Worm (Caenorhabditis elegans) whole organism, midembryonic: ENCODE results near the gene srb-18.

Experiments used
- T22C8.4 ChIP-seq: fragments of 200-800 bp; sonication (Bioruptor generic); IDR thresholded peaks from 2 replicates; pipeline ENCODE4 v1.3.6; 2022; ENCODE audit warnings: missing genetic modification characterization, missing compliant biosample characterization
- cog-1 ChIP-seq: sonication (generic microtip); optimal IDR thresholded peaks from 2 replicates; lab custom pipeline; 2016; ENCODE audit warnings: missing genetic modification characterization, missing compliant biosample characterization
- flt-1 ChIP-seq: fragments of 200-800 bp; sonication (Bioruptor generic); IDR thresholded peaks from 2 replicates; pipeline ENCODE4 v1.3.6; 2022; ENCODE audit warnings: missing genetic modification characterization, missing compliant biosample characterization
- klf-2 ChIP-seq: fragments of 200-800 bp; sonication (Bioruptor generic); conservative IDR thresholded peaks from 2 replicates; pipeline ENCODE4 v1.3.6; 2022; ENCODE audit warnings: missing genetic modification reagents, missing genetic modification characterization, missing compliant biosample characterization
- med-1 ChIP-seq: sonication (generic microtip); optimal IDR thresholded peaks from 2 replicates; lab custom pipeline; 2017; ENCODE audit warnings: missing genetic modification characterization, mild to moderate bottlenecking, missing compliant biosample characterization, antibody characterized with exemption, missing genetic modification reagents; ENCODE audit not compliant: insufficient read depth
- ref-1 ChIP-seq: fragments of 200-800 bp; sonication (Bioruptor generic); conservative IDR thresholded peaks from 2 replicates; pipeline ENCODE4 v1.3.6; 2022; ENCODE audit warnings: missing genetic modification reagents, missing genetic modification characterization, missing compliant biosample characterization
- tab-1 ChIP-seq: fragments of 200-800 bp; sonication (Bioruptor generic); IDR thresholded peaks from 2 replicates; pipeline ENCODE4 v1.3.6; 2022; ENCODE audit warnings: missing genetic modification characterization, missing compliant biosample characterization
- ztf-23 ChIP-seq: fragments of 200-800 bp; sonication (Bioruptor generic); IDR thresholded peaks from 2 replicates; pipeline ENCODE4 v1.3.6; 2022; ENCODE audit warnings: missing genetic modification reagents, missing genetic modification characterization, missing compliant biosample characterization
- ztf-29 ChIP-seq: fragments of 200-800 bp; sonication (Bioruptor generic); IDR thresholded peaks from 2 replicates; pipeline ENCODE4 v1.3.6; 2022; ENCODE audit warnings: missing genetic modification reagents, missing genetic modification characterization, missing compliant biosample characterization

srb-18 gene

DNA sequence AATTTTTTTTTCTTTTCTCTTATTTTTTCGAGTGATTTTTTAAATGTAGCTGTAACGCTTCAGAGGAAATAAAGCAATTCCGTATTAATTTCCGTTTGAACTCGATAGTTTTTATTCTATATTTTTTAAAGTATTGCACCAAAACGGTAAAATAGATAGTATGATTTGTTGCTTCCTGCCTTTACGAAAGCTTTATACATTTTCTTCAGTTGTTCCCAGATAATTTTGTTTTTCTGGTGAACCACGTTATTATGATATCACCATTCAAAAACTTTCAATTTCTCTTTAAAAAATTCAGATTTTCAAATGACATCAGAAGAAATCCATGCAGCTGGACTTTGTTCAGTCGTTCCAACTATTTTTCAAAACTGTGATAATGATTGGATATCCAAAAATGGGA is at the start of gene srb-18:
srb-18 (plus strand) TSS at position 301 of the 400 bp plus-strand sequence.
- no peak for TF ChIP-seq T22C8.4 (GFP tag; lab: Robert Waterston, UW)
- TF ChIP-seq ref-1 (GFP tag; lab: Robert Waterston, UW) = no peak
- TF ChIP-seq tab-1 = no peak
- TF ChIP-seq ztf-29 (GFP tag; lab: Robert Waterston, UW) = no peak
- TF ChIP-seq cog-1 (tag; lab: Kevin White, UChicago) = no peak
- no peak for TF ChIP-seq flt-1 (GFP tag; lab: Robert Waterston, UW)
- TF ChIP-seq klf-2 (GFP tag; lab: Robert Waterston, UW) = no peak
- no peak for TF ChIP-seq med-1 (GFP tag; lab: Kevin White, UChicago)
- no peak for TF ChIP-seq ztf-23

DNA sequence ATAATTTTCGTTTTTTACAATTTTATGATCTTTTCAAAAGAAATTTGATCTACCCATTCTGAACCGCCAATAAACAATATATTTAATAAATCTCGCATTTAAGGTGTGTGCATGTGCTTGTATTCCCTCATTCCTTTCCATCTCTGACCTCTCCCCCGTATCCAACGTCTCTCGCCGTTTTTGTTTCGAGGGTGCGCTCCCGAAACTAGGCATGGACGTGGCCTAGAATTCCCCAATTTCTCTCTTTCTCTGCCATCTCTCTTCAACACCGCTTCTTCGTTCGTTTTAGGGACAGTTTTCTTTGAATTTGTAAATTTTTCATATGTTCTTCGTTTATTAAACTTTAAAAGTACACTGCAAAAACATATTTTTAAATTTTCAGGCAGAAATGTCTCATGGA is 49.5 kb upstream of the srb-18 start, which contains the start of gene F25E5.1:
F25E5.1 (plus strand) TSS at position 376 of the 400 bp plus-strand sequence.
- TF ChIP-seq klf-2 (GFP tag; lab: Robert Waterston, UW) (no peak), T22C8.4 (GFP tag; lab: Robert Waterston, UW) (no peak), ztf-23 (0 out of 2 replicates have a peak, but pooled peaks have one; percentile 57), flt-1 (GFP tag; lab: Robert Waterston, UW) (no peak), cog-1 (tag; lab: Kevin White, UChicago) (peak; percentile 27)

DNA sequence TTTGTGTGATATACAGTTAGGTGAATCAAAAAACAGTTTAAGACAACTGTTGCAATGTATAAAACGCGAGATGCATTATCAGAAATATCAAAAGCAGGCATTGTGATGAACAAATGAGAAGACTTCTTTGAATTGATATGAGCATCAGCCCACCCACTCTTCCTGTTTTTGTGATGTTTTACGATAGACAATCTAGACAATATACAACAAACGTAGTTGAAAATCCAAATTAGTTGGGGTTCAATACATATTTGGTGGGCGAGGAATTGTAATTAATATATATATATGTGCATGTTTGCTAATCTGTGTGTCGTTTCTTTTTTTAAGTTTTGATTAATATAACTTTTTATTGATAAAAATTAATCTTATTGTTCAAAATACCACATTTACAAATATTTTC is 42.2 kb upstream of the srb-18 start, which contains the start of gene str-28:
str-28 (minus strand) TSS at position 101 of the 400 bp plus-strand sequence.
- no peak for TF ChIP-seq med-1 (GFP tag; lab: Kevin White, UChicago)
- TF ChIP-seq ref-1 (GFP tag; lab: Robert Waterston, UW) = no peak
- TF ChIP-seq T22C8.4 (GFP tag; lab: Robert Waterston, UW) = no peak
- TF ChIP-seq flt-1 (GFP tag; lab: Robert Waterston, UW) = no peak
- no peak for TF ChIP-seq tab-1
- no peak for TF ChIP-seq ztf-29 (GFP tag; lab: Robert Waterston, UW)
- no peak for TF ChIP-seq cog-1 (tag; lab: Kevin White, UChicago)
- no peak for TF ChIP-seq klf-2 (GFP tag; lab: Robert Waterston, UW)
- no peak for TF ChIP-seq ztf-23

DNA sequence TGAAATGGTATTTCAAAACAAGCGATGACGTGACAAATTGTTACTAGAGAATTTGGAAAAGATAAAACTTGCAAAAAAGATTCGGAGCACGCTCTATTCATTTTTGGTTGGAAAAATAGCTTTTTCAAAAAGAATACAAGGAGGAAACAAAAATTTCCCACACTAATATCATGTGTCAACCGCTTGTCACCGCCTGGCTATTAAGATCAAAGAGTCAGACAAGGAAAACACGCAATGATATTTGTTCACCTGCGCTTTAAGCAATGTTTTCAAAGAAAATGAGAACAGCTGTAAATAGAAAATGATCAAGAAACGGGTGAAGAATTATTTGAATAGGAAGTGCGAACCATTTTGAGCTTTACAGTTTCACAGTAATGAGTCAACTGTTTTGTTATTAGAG is 38.3 kb upstream of the srb-18 start, which contains the start of gene srh-125:
srh-125 (minus strand) TSS at position 101 of the 400 bp plus-strand sequence.
- TF ChIP-seq T22C8.4 (GFP tag; lab: Robert Waterston, UW) = no peak
- TF ChIP-seq cog-1 (tag; lab: Kevin White, UChicago) = no peak
- no peak for TF ChIP-seq ztf-23
- no peak for TF ChIP-seq med-1 (GFP tag; lab: Kevin White, UChicago)
- no peak for TF ChIP-seq ztf-29 (GFP tag; lab: Robert Waterston, UW)
- no peak for TF ChIP-seq klf-2 (GFP tag; lab: Robert Waterston, UW)
- TF ChIP-seq flt-1 (GFP tag; lab: Robert Waterston, UW) = no peak
- no peak for TF ChIP-seq tab-1
- no peak for TF ChIP-seq ref-1 (GFP tag; lab: Robert Waterston, UW)

DNA sequence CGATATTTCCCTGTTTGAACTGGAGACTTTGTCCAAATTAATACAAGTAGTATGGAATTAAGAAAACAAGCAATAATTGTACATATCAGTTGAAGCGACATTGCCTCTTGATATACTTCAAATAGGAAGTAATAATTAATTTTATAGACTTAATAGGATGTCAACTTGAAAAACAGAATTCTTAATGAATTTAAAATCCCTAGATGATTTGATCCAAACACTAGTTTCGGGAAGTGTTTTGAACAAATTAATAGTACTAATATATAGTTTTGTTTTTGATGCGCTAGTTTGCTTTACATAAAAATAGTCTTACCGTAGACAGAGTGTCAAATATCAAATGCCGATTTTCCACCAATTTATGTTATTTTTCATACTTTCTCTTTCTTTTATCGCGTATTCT is 36.6 kb upstream of the srb-18 start, which contains the start of gene str-190:
str-190 (minus strand) TSS at position 101 of the 400 bp plus-strand sequence.
- no peak for TF ChIP-seq ztf-29 (GFP tag; lab: Robert Waterston, UW)
- TF ChIP-seq T22C8.4 (GFP tag; lab: Robert Waterston, UW) = no peak
- TF ChIP-seq klf-2 (GFP tag; lab: Robert Waterston, UW) = no peak
- TF ChIP-seq flt-1 (GFP tag; lab: Robert Waterston, UW) = no peak
- TF ChIP-seq cog-1 (tag; lab: Kevin White, UChicago) = no peak
- no peak for TF ChIP-seq ztf-23
- no peak for TF ChIP-seq tab-1
- no peak for TF ChIP-seq ref-1 (GFP tag; lab: Robert Waterston, UW)
- TF ChIP-seq med-1 (GFP tag; lab: Kevin White, UChicago) = no peak

DNA sequence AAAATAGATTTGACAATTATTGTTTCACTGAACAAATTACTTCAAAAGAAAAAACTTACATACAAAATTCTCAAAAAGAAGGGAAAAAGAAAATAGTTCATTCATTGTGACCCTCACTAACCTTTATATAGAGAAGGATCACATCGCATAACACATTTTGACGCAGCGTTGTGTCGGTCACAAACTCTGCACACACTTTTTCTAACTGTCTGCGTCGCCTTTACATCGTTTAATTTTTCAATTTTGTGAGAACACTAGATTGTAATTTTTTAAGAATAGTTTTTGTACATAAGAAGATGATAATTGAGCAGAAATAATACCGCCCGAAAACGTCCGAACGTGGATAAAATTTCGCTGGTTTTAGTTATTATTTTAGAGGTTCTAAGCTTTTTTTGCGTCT is 34.1 kb upstream of the srb-18 start, which contains the start of gene C18B10.6:
C18B10.6 (minus strand) TSS at position 101 of the 400 bp plus-strand sequence.
- TF ChIP-seq ztf-23 = no peak
- TF ChIP-seq ref-1 (GFP tag; lab: Robert Waterston, UW) = no peak
- TF ChIP-seq T22C8.4 (GFP tag; lab: Robert Waterston, UW) = no peak
- no peak for TF ChIP-seq tab-1
- TF ChIP-seq flt-1 (GFP tag; lab: Robert Waterston, UW) = no peak
- no peak for TF ChIP-seq cog-1 (tag; lab: Kevin White, UChicago)
- TF ChIP-seq med-1 (GFP tag; lab: Kevin White, UChicago) = no peak
- no peak for TF ChIP-seq klf-2 (GFP tag; lab: Robert Waterston, UW)
- TF ChIP-seq ztf-29 (GFP tag; lab: Robert Waterston, UW) = no peak

DNA sequence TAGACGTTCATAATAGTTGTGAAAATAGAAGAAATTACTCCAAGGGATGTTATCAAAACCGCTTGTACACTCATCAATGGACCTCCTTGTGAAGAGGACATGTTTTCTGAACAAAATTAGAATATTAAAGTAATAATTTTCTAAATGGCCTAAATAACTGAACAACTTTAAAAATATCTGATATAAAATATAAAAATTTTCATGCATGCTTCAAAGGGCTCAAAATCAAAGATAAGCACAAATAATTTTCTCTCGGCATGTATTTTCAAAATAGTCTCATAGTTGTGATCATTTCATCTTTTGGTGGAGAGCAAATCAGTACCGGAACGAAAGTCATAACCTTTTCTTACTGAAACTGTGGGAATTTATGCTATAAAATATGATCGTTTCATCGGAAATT is 30.0 kb upstream of the srb-18 start, which contains the start of gene srbc-8:
srbc-8 (minus strand) TSS at position 101 of the 400 bp plus-strand sequence.
- TF ChIP-seq med-1 (GFP tag; lab: Kevin White, UChicago) = no peak
- no peak for TF ChIP-seq ztf-29 (GFP tag; lab: Robert Waterston, UW)
- no peak for TF ChIP-seq ref-1 (GFP tag; lab: Robert Waterston, UW)
- no peak for TF ChIP-seq tab-1
- no peak for TF ChIP-seq flt-1 (GFP tag; lab: Robert Waterston, UW)
- no peak for TF ChIP-seq klf-2 (GFP tag; lab: Robert Waterston, UW)
- no peak for TF ChIP-seq cog-1 (tag; lab: Kevin White, UChicago)
- TF ChIP-seq T22C8.4 (GFP tag; lab: Robert Waterston, UW) = no peak
- TF ChIP-seq ztf-23 = no peak

DNA sequence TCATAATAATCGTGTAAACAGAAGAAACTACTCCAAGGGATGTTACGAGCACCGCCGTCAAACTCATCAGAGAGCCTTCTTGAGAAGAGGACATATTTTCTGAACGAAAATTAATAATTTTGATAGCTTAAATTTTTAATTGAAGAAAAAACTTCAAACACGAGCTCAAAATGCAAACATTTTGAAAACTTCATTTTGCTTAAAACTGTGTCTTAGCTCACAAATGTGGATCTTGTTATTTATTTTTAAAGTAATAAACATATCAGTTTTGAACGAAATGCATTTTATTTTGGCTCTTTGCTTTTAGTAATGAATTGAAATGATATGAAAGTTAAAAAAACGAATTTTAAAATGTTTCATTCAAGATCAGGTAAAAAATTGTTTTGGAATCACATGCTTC is 27.5 kb upstream of the srb-18 start, which contains the start of gene srbc-7:
srbc-7 (minus strand) TSS at position 101 of the 400 bp plus-strand sequence.
- TF ChIP-seq tab-1 (no peak), ref-1 (GFP tag; lab: Robert Waterston, UW) (no peak), ztf-23 (no peak), ztf-29 (GFP tag; lab: Robert Waterston, UW) (no peak), T22C8.4 (GFP tag; lab: Robert Waterston, UW) (no peak), klf-2 (GFP tag; lab: Robert Waterston, UW) (no peak), med-1 (GFP tag; lab: Kevin White, UChicago) (no peak), cog-1 (tag; lab: Kevin White, UChicago) (no peak)

DNA sequence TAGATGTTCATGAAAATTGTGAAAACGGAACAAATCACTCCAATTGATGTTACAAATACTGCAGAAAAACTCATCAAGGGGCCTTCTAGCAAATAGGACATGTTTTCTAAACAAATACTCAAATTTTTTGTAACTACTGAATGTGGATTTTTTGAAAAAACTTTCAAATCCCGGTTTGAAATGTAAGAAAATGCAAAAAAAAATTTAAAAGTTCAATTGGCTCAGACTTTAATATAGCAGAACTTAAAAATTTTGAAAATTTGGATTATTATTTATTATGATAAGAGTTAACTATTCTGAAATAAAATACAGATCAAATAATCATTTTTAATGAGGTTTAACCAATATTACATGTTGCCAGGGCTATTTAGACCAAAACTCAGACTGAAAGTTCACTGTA is 24.7 kb upstream of the srb-18 start, which contains the start of gene srbc-9:
srbc-9 (minus strand) TSS at position 101 of the 400 bp plus-strand sequence.
- no peak for TF ChIP-seq klf-2 (GFP tag; lab: Robert Waterston, UW)
- no peak for TF ChIP-seq ztf-23
- TF ChIP-seq flt-1 (GFP tag; lab: Robert Waterston, UW) = no peak
- no peak for TF ChIP-seq tab-1
